Fruit fly (Drosophila melanogaster) whole organism: Measurements from ENCODE around the gene CG15312.

Experiments used
- CG8478 ChIP-seq: fragments of >200 bp; optimal IDR thresholded peaks from 2 replicates; lab custom pipeline; 2018; ENCODE audit warnings: inconsistent platforms
- EcR ChIP-seq, 2 experiments: fragments of >200 bp; optimal IDR thresholded peaks; 2 replicates each; lab custom pipeline; 2017; ENCODE audit warnings: missing biosample characterization in 2 of 2, missing genetic modification characterization in 2 of 2, missing genetic modification reagents in 2 of 2
- pan ChIP-seq: fragments of >200 bp; optimal IDR thresholded peaks from 2 replicates; lab custom pipeline; 2017
- psq ChIP-seq: fragments of >200 bp; optimal IDR thresholded peaks from 2 replicates; lab custom pipeline; 2017
- usp ChIP-seq: fragments of >200 bp; optimal IDR thresholded peaks from 2 replicates; lab custom pipeline; 2017; ENCODE audit warnings: missing biosample characterization, missing genetic modification characterization, mixed read lengths

DNA sequence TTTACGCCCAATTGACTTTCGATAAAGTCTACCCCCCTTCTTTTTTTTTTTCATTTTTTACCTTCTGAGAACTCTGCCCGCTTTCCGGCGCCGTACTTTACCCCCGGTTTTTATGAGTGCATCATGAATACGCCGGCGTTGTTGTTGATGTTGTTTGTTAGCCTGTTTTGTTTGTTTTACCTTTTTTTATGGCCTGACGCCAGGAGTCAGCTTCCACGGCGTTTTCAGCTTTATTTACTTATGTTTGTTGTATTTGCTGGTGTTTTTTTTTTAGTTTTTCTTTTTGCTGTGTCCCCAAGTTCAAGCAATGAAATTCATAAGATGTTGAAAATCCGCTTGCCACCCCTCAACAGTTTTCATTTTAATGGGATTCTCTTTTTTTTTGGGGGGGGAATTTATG is 40.2 kb upstream of the CG15312 start:
- TF ChIP-seq usp: no peak
- no peak for TF ChIP-seq pan (lab: Kevin White, UChicago)
- TF ChIP-seq EcR (GFP tag; optimal IDR thresholded peaks at IDR 0.05; lab: Kevin White, UChicago): no peak
- no peak for TF ChIP-seq CG8478 (lab: Kevin White, UChicago)
- TF ChIP-seq psq (lab: Kevin White, UChicago): no peak
